Worm (Caenorhabditis elegans): ENCODE results near the gene idpp-4.

idpp-4 gene

ce11 chrII:10329754-10330153 lies 8.5 kb downstream of the idpp-4 start:
- TF ChIP-seq C38D4.7 (GFP tag; optimal IDR thresholded peaks at IDR 0.05) (no peak), ceh-14 (tag; optimal IDR thresholded peaks at IDR 0.05) (no peak), zip-5 (tag; optimal IDR thresholded peaks at IDR 0.05) (no peak), hlh-8 (tag; optimal IDR thresholded peaks at IDR 0.05) (no peak), sox-2 (GFP tag; IDR thresholded peaks at IDR 0.05) (no peak), ahr-1 (tag; optimal IDR thresholded peaks at IDR 0.05) (no peak), rnt-1 (tag; optimal IDR thresholded peaks at IDR 0.05) (no peak), npax-4 (tag; optimal IDR thresholded peaks at IDR 0.05) (no peak), K09A11.1 (tag; optimal IDR thresholded peaks at IDR 0.05; ENCODE audit: insufficient read depth) (no peak), syd-9 (tag; optimal IDR thresholded peaks at IDR 0.05) (no peak), ceh-9 (tag; optimal IDR thresholded peaks at IDR 0.05) (no peak), C08G9.2 (tag; optimal IDR thresholded peaks at IDR 0.05) (no peak), F13H6.1 (tag; optimal IDR thresholded peaks at IDR 0.05) (no peak)

DNA sequence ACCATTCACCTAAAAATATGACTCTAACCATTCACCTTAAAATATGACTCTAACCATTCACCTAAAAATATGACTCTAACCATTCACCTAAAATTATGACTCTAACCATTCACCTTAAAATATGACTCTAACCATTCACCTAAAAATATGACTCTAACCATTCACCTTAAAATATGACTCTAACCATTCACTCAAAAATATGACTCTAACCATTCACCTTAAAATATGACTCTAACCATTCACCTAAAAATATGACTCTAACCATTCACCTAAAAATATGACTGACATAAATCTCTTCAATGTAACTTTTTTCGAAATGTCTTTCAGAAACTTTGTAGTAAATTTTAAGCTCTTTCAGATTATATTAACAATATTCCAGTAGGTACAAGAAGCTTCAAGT lies 14.9 kb downstream of the idpp-4 start:
- peak; percentile 56 for TF ChIP-seq hlh-13 (GFP tag; optimal IDR thresholded peaks at IDR 0.05)
- TF ChIP-seq che-1 (tag; optimal IDR thresholded peaks at IDR 0.05): peak; percentile 6

DNA sequence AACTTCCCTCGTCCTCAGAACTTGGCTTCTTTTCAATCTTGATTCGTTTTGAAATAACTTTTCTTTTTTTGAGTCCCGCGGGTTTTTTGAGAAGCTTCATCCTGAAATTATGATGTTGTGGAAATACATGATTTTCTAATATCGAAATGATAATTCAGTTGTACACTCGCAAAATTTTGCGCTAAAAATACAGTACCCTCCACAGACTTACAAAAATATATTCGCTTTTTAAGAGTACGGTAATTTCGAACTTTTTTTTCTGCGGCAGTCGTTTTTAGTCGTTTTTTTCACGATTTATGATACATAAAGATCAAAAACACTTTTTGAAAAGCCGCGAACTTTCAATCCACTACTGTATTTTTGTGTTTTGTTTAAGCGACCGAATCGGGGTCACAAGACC lies 23.8 kb downstream of the idpp-4 start, which contains the start of gene pro-2:
pro-2 (minus strand) TSS at position 101 of the 400 bp plus-strand sequence.
- no peak for TF ChIP-seq tbx-2 (tag; optimal IDR thresholded peaks at IDR 0.05)
- no peak for TF ChIP-seq hlh-30 (tag; optimal IDR thresholded peaks at IDR 0.05; ENCODE audit: insufficient read depth)
- TF ChIP-seq lin-11 (tag; optimal IDR thresholded peaks at IDR 0.05): no peak
- no peak for TF ChIP-seq ceh-30 (tag; optimal IDR thresholded peaks at IDR 0.05)
- no peak for TF ChIP-seq zip-5 (tag; optimal IDR thresholded peaks at IDR 0.05)
- no peak for TF ChIP-seq nfya-1 (tag; optimal IDR thresholded peaks at IDR 0.05)
- no peak for TF ChIP-seq pqm-1 (tag; optimal IDR thresholded peaks at IDR 0.05)
- no peak for TF ChIP-seq ceh-18 (tag; optimal IDR thresholded peaks at IDR 0.05)
- TF ChIP-seq sox-2 (GFP tag; IDR thresholded peaks at IDR 0.05): no peak
- TF ChIP-seq elt-2 (tag; optimal IDR thresholded peaks at IDR 0.05): no peak
- TF ChIP-seq ref-2 (tag; optimal IDR thresholded peaks at IDR 0.05): no peak

DNA sequence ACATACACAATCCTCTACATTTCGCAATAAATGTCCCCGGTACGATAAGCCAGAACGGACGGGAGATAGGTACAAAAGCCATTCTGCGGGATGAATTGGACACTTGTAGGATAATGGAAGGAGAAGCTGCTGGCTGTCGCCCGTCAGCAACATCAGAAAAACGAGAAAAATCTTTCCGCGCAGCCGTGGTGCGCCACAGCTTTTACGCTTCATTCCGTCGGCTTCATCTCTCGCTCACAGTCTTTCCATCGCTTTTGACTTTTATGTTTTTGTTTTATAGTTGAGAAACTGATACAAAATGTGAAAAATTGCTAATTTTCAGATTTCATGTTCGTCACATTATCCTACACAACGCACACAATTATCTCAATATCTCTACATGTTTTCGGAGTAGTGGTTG lies 24.8 kb downstream of the idpp-4 start, which contains the start of gene C07E3.10:
C07E3.10 (plus strand) TSS at position 301 of the 400 bp plus-strand sequence.
- no peak for TF ChIP-seq ttx-3 (tag; optimal IDR thresholded peaks at IDR 0.05)
- no peak for TF ChIP-seq pag-3 (tag; optimal IDR thresholded peaks at IDR 0.05; ENCODE audit: borderline replicate concordance)
- TF ChIP-seq ceh-18 (tag; optimal IDR thresholded peaks at IDR 0.05): no peak
- TF ChIP-seq nhr-11 (tag; optimal IDR thresholded peaks at IDR 0.05): no peak
- no peak for TF ChIP-seq fkh-6 (tag; optimal IDR thresholded peaks at IDR 0.05)
- no peak for TF ChIP-seq rnt-1 (tag; optimal IDR thresholded peaks at IDR 0.05)
- no peak for TF ChIP-seq ceh-19 (GFP tag; optimal IDR thresholded peaks at IDR 0.05)
- TF ChIP-seq C08G9.2 (tag; optimal IDR thresholded peaks at IDR 0.05): no peak
- TF ChIP-seq ceh-22 (tag; optimal IDR thresholded peaks at IDR 0.05): no peak
- no peak for TF ChIP-seq mec-3 (tag; optimal IDR thresholded peaks at IDR 0.05; ENCODE audit: borderline replicate concordance)
- TF ChIP-seq hlh-30 (tag; optimal IDR thresholded peaks at IDR 0.05; ENCODE audit: insufficient read depth): no peak
- TF ChIP-seq pqm-1 (tag; optimal IDR thresholded peaks at IDR 0.05): no peak
- TF ChIP-seq ama-1 (optimal IDR thresholded peaks at IDR 0.05): no peak
- no peak for TF ChIP-seq K02D7.2 (tag; optimal IDR thresholded peaks at IDR 0.05)
- TF ChIP-seq lin-11 (tag; optimal IDR thresholded peaks at IDR 0.05): no peak
- TF ChIP-seq hlh-15 (tag; optimal IDR thresholded peaks at IDR 0.05): no peak
- TF ChIP-seq tbx-7 (tag; optimal IDR thresholded peaks at IDR 0.05): no peak
- TF ChIP-seq che-1 (tag; optimal IDR thresholded peaks at IDR 0.05): no peak
- TF ChIP-seq elt-2 (tag; optimal IDR thresholded peaks at IDR 0.05): no peak

DNA sequence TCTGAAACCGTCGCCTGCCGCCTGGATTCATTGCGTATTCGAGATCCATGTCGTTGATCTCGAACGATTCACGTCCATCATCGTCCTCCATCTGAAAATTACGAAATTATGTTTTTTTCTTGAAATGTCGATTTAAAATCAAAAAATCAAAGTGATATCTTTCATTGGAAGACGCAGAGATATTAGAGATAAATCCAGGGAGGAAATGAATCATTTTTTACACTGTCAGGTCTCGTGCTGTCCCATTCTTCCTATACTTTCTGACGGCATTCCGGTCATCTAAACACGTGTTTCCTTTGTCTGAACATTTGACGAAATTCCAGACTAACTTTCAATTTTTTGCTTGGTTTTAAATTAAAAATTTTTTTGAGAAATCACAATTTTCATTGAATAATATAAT lies 28.7 kb downstream of the idpp-4 start, which contains the start of gene stip-1:
stip-1 (minus strand) TSS at position 98 of the 400 bp plus-strand sequence.
- TF ChIP-seq nhr-11 (tag; optimal IDR thresholded peaks at IDR 0.05): no peak
- TF ChIP-seq elt-4 (tag; optimal IDR thresholded peaks at IDR 0.05): no peak
- no peak for TF ChIP-seq gmeb-2 (tag; optimal IDR thresholded peaks at IDR 0.05)
- no peak for TF ChIP-seq sox-2 (GFP tag; IDR thresholded peaks at IDR 0.05)
- TF ChIP-seq ceh-18 (tag; optimal IDR thresholded peaks at IDR 0.05): no peak

Measured in whole organism, late embryonic.